Fruit fly (Drosophila melanogaster) Kc167 (cell line): ENCODE measurements around the gene CG42305.

Experiments used
- Sin3A ChIP-seq: fragments of >200 bp; optimal IDR thresholded peaks from 2 replicates; lab custom pipeline; 2018; ENCODE audit warnings: missing external identifiers
- psq ChIP-seq: fragments of >200 bp; optimal IDR thresholded peaks from 2 replicates; lab custom pipeline; 2017; ENCODE audit warnings: missing external identifiers
- ttk ChIP-seq: sonication (Bioruptor generic); optimal IDR thresholded peaks from 2 replicates; lab custom pipeline; 2017; ENCODE audit warnings: missing external identifiers

DNA sequence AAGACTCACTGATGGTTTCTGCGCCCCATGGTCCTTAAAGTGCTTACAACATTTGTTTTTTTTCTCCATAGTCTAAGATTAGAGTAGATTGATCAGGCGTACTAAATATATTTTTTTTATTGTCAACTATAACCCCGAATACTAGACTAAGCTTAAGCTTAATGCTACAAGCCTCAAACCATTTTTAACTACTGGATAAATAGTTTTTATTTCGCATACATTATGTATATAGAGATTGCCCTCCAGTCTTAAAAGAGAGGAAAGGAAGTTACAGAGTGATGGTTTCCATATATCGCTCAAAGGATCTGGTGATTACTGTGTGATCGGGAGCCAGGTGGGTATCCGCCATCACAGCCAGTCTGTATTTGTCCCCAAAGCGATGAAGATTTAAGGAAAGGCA is 28.8 kb downstream of the CG42305 start, which contains the start of gene CG31752:
- no peak for TF ChIP-seq ttk (lab: Kevin White, UChicago)
- no peak for TF ChIP-seq Sin3A (lab: Kevin White, UChicago)
- TF ChIP-seq psq, result no peak
